Worm (Caenorhabditis elegans): ENCODE data around the gene F01E11.20.

F01E11.20 gene

ce11 chrX:6967057-6967456, 29.3 kb downstream of the F01E11.20 start, which contains the start of gene F01E11.3:
Gene F01E11.3, plus strand, starts transcription at chrX:6967357.
- TF ChIP-seq ets-5 (GFP tag; IDR thresholded peaks at IDR 0.05): no peak
- TF ChIP-seq lir-3 (tag; optimal IDR thresholded peaks at IDR 0.05; ENCODE audit: poor library complexity): no peak
- TF ChIP-seq F16B12.6 (tag; optimal IDR thresholded peaks at IDR 0.05): no peak
- no peak for TF ChIP-seq fos-1 (tag; optimal IDR thresholded peaks at IDR 0.05)

- no peak for TF ChIP-seq tbx-2 (tag; optimal IDR thresholded peaks at IDR 0.05)
- peak; percentile 21 for TF ChIP-seq lin-14 (GFP tag; optimal IDR thresholded peaks at IDR 0.05)
Measured at ce11 chrX:6963842-6964241, 32.5 kb downstream of the F01E11.20 start.

ce11 chrX:6962347-6962746, 34.0 kb downstream of the F01E11.20 start:
- TF ChIP-seq efl-3 (GFP tag; optimal IDR thresholded peaks at IDR 0.05) (no peak), lin-14 (GFP tag; optimal IDR thresholded peaks at IDR 0.05) (peak; percentile 49), rnt-1 (tag; optimal IDR thresholded peaks at IDR 0.05) (peak; percentile 17), dpl-1 (GFP tag; optimal IDR thresholded peaks at IDR 0.05) (no peak)

ce11 chrX:6959534-6959933, 36.8 kb downstream of the F01E11.20 start:
- TF ChIP-seq unc-130 (tag; optimal IDR thresholded peaks at IDR 0.05): peak; percentile 47
- peak; percentile 15 for TF ChIP-seq rnt-1 (tag; optimal IDR thresholded peaks at IDR 0.05)
- TF ChIP-seq lin-14 (GFP tag; optimal IDR thresholded peaks at IDR 0.05): peak; percentile 56
- no peak for TF ChIP-seq dsc-1 (tag; optimal IDR thresholded peaks at IDR 0.05)
- TF ChIP-seq nhr-71 (tag; optimal IDR thresholded peaks at IDR 0.05): peak; percentile 6
- no peak for TF ChIP-seq jun-1 (tag; optimal IDR thresholded peaks at IDR 0.05)

ce11 chrX:6958914-6959313, 37.4 kb downstream of the F01E11.20 start:
- no peak for TF ChIP-seq efl-1 (optimal IDR thresholded peaks at IDR 0.05)
- peak in 1 of 2 experiments; percentile 51 for TF ChIP-seq efl-1 (GFP tag; optimal IDR thresholded peaks at IDR 0.05 in 1 of 2)
- TF ChIP-seq fkh-10 (GFP tag; optimal IDR thresholded peaks at IDR 0.05): peak; percentile 33
- TF ChIP-seq lin-14 (GFP tag; optimal IDR thresholded peaks at IDR 0.05): peak; percentile 24
- TF ChIP-seq nhr-90 (tag; optimal IDR thresholded peaks at IDR 0.05; ENCODE audit: poor library complexity): no peak
- TF ChIP-seq ceh-90 (tag; optimal IDR thresholded peaks at IDR 0.05): no peak
- TF ChIP-seq C34B4.2 (tag; optimal IDR thresholded peaks at IDR 0.05): no peak
- TF ChIP-seq fos-1 (tag; optimal IDR thresholded peaks at IDR 0.05): no peak
- TF ChIP-seq unc-98 (GFP tag; IDR thresholded peaks at IDR 0.05): no peak

- TF ChIP-seq lsy-2 (tag; optimal IDR thresholded peaks at IDR 0.05) (no peak), efl-1 (optimal IDR thresholded peaks at IDR 0.05) (no peak), efl-1 (GFP tag; optimal IDR thresholded peaks at IDR 0.05 in 1 of 2) (peak in 1 of 2 experiments; percentile 0)
Measured at ce11 chrX:6956299-6956698, 40.0 kb downstream of the F01E11.20 start, which contains the start of gene inx-1. Gene inx-1, minus strand, starts transcription at chrX:6956399.

ce11 chrX:6953339-6953738, 43.0 kb downstream of the F01E11.20 start:
- TF ChIP-seq F16B12.6 (tag; optimal IDR thresholded peaks at IDR 0.05): no peak
- TF ChIP-seq lin-14 (GFP tag; optimal IDR thresholded peaks at IDR 0.05): peak; percentile 47

- TF ChIP-seq fos-1 (tag; optimal IDR thresholded peaks at IDR 0.05): no peak
- TF ChIP-seq ceh-82 (tag; optimal IDR thresholded peaks at IDR 0.05): no peak
Measured at ce11 chrX:6946789-6947188, 49.6 kb downstream of the F01E11.20 start.
